Fruit fly (Drosophila melanogaster): ENCODE measurements around the gene Arp5.

Gene Arp5

dm6 chr3R:18230229-18230628 is 44.9 kb downstream of the Arp5 start (continued):
- TF ChIP-seq BEAF-32 (GFP tag; optimal IDR thresholded peaks at IDR 0.05) = peak; percentile 41
- no peak for TF ChIP-seq CG1647 (GFP tag; optimal IDR thresholded peaks at IDR 0.05)
- TF ChIP-seq Dref (GFP tag; IDR thresholded peaks at IDR 0.05) = peak; percentile 46; the same call in 1 of the 2 replicates
- peak; percentile 13 for TF ChIP-seq trem (tag; optimal IDR thresholded peaks at IDR 0.05)
- peak; percentile 80 for TF ChIP-seq Myb (GFP tag; optimal IDR thresholded peaks at IDR 0.05)
- peak; percentile 51; the same call in 1 of the 2 replicates for TF ChIP-seq E2f2 (GFP tag; IDR thresholded peaks at IDR 0.05)
- TF ChIP-seq CG15011 (GFP tag; optimal IDR thresholded peaks at IDR 0.05) = no peak
- TF ChIP-seq ato (GFP tag; IDR thresholded peaks at IDR 0.05; ENCODE audit: partially characterized antibody) = no peak
- TF ChIP-seq ind (GFP tag; optimal IDR thresholded peaks at IDR 0.05) = no peak
- TF ChIP-seq Med (GFP tag) = peak; percentile 50
- 0 out of 3 replicates have a peak, but pooled peaks have one; percentile 25 for TF ChIP-seq HLH4C (GFP tag; IDR thresholded peaks at IDR 0.05; ENCODE audit: partially characterized antibody)
- TF ChIP-seq CG1603 (tag; optimal IDR thresholded peaks at IDR 0.05) = peak; percentile 26
- no peak for TF ChIP-seq HmgD (GFP tag; optimal IDR thresholded peaks at IDR 0.05)
- no peak for TF ChIP-seq CG2678 (tag; optimal IDR thresholded peaks at IDR 0.05)
- peak; percentile 21 for TF ChIP-seq CG30020 (tag; optimal IDR thresholded peaks at IDR 0.05)
- no peak for TF ChIP-seq CG18764 (GFP tag; optimal IDR thresholded peaks at IDR 0.05)
- TF ChIP-seq Pdp1 (GFP tag; optimal IDR thresholded peaks at IDR 0.05) = no peak
- TF ChIP-seq CG7357 (GFP tag; IDR thresholded peaks at IDR 0.05) = peak; percentile 79
- peak; percentile 86 for TF ChIP-seq CG17802 (tag; optimal IDR thresholded peaks at IDR 0.05)

- TF ChIP-seq Gsc (GFP tag; IDR thresholded peaks at IDR 0.05) (no peak), sens (GFP tag) (peak; percentile 16), cg (GFP tag; optimal IDR thresholded peaks at IDR 0.05) (peak; percentile 22), phol (tag; optimal IDR thresholded peaks at IDR 0.05) (peak; percentile 70), gcm (GFP tag; optimal IDR thresholded peaks at IDR 0.05) (peak; percentile 48), CG17802 (tag; optimal IDR thresholded peaks at IDR 0.05) (peak; percentile 92)
Observed at dm6 chr3R:18232187-18232586, 46.9 kb downstream of the Arp5 start.

DNA sequence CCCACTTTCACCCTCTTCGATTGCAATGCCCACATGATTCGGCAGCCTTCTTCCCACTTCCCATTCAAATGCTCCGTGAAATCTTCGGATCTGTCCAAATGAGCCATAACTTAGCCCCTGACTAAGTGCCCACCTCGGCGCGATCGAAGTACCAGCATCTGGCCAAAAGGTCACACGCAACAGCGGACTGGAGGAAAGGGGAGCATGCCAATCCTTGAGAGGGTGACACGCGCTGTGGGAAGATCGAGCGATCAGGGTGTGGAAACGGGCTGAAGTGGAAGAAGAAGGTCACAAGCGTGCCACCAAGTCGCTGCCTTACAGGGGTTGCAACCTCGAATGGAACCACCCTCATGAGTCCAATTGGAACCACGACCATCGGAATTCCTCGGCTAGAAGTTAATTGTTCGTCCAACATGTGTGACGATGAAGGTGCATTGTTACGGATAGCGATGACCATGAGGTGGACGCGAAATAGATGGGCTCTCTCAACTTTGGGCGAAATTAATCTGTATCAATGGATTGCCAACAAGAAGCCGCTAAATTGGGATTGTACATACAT is 49.5 kb downstream of the Arp5 start:
- no peak for TF ChIP-seq ato (GFP tag; IDR thresholded peaks at IDR 0.05; ENCODE audit: partially characterized antibody)
- peak; percentile 66 for TF ChIP-seq Ets65A (GFP tag)
- TF ChIP-seq nerfin-1 (tag; optimal IDR thresholded peaks at IDR 0.05) = peak; percentile 97
- TF ChIP-seq HLHmδ (GFP tag; optimal IDR thresholded peaks at IDR 0.05) = peak; percentile 11
- TF ChIP-seq CG5180 (GFP tag; optimal IDR thresholded peaks at IDR 0.05) = peak; percentile 86
- TF ChIP-seq gcm (GFP tag; optimal IDR thresholded peaks at IDR 0.05) = peak; percentile 72
- TF ChIP-seq tll (GFP tag; optimal IDR thresholded peaks at IDR 0.05) = peak in 1 of 2 experiments; percentile 29
- peak; percentile 81 for TF ChIP-seq pros (GFP tag; optimal IDR thresholded peaks at IDR 0.05)
- TF ChIP-seq eve (GFP tag; optimal IDR thresholded peaks at IDR 0.05) = no peak
- peak in 1 of 2 experiments; percentile 84 for TF ChIP-seq insv (GFP tag; optimal IDR thresholded peaks at IDR 0.05)
- TF ChIP-seq dmrt11E (tag; optimal IDR thresholded peaks at IDR 0.05) = no peak
- TF ChIP-seq E2f1 (GFP tag; IDR thresholded peaks at IDR 0.05) = no peak
- TF ChIP-seq D (optimal IDR thresholded peaks at IDR 0.05) = peak; percentile 46
- no peak for TF ChIP-seq D (GFP tag; optimal IDR thresholded peaks at IDR 0.05)
